Worm (Caenorhabditis elegans): Measurements from ENCODE around the gene hlh-3.

hlh-3 gene

ce11 chrII:9107095-9107769 lies 20.8 kb downstream of the hlh-3 start, which contains the start of gene dyrb-1:
Gene dyrb-1, minus strand, starts transcription at chrII:9107145.
- TF ChIP-seq B0336.3 (GFP tag; IDR thresholded peaks at IDR 0.05): no peak
- TF ChIP-seq C17E4.6 (GFP tag; IDR thresholded peaks at IDR 0.05): no peak
- no peak for TF ChIP-seq attf-5 (GFP tag; optimal IDR thresholded peaks at IDR 0.05)
- TF ChIP-seq F55B11.4 (tag; optimal IDR thresholded peaks at IDR 0.05; ENCODE audit: borderline replicate concordance, insufficient read depth): no peak
- no peak for TF ChIP-seq Y67H2A.10 (GFP tag; conservative IDR thresholded peaks at IDR 0.05)
- TF ChIP-seq B0035.1 (tag; optimal IDR thresholded peaks at IDR 0.05): no peak
- no peak for TF ChIP-seq B0261.1 (tag; optimal IDR thresholded peaks at IDR 0.05)
- no peak for TF ChIP-seq atf-7 (tag; optimal IDR thresholded peaks at IDR 0.05)
- no peak for TF ChIP-seq ztf-22 (GFP tag; optimal IDR thresholded peaks at IDR 0.05)
- TF ChIP-seq K12H6.12 (tag; optimal IDR thresholded peaks at IDR 0.05): no peak

DNA sequence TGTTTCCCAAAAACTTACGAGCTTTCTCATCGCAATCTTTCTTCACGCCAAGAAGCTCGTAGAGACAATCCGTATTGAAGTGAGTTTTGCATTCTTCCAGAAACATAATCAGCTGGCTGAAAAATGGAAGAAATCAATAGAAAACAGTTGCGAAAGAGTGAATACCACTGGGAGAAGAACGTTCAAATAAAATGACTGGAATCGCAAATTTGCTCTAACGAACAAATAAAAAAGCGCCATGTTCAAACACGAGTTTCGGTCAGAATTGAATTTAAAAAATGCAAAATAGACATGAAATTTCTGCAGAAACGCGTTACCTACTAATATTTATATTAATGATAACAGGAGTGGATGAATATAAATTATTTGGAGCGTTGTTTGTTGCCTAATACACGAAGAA lies 22.0 kb downstream of the hlh-3 start, which contains the start of gene dnj-23:
Gene dnj-23 (minus strand): TSS at position 158 of the 400 bp plus-strand sequence.
- TF ChIP-seq pha-4 (tag; optimal IDR thresholded peaks at IDR 0.05): peak; percentile 5
- peak; percentile 6 for TF ChIP-seq lin-54 (GFP tag; optimal IDR thresholded peaks at IDR 0.05)
- TF ChIP-seq efl-1 (GFP tag; optimal IDR thresholded peaks at IDR 0.05): peak; percentile 53
- no peak for TF ChIP-seq aptf-2 (GFP tag; conservative IDR thresholded peaks at IDR 0.05)
- peak in 1 of 3 experiments; percentile 38 for TF ChIP-seq lin-35 (GFP tag; optimal IDR thresholded peaks at IDR 0.05)
- no peak for TF ChIP-seq ceh-79 (tag; optimal IDR thresholded peaks at IDR 0.05)
- peak; percentile 51; the same call in 1 of the 2 replicates for TF ChIP-seq cebp-1 (GFP tag; IDR thresholded peaks at IDR 0.05)
- TF ChIP-seq cebp-1 (tag; optimal IDR thresholded peaks at IDR 0.05): peak; percentile 69

DNA sequence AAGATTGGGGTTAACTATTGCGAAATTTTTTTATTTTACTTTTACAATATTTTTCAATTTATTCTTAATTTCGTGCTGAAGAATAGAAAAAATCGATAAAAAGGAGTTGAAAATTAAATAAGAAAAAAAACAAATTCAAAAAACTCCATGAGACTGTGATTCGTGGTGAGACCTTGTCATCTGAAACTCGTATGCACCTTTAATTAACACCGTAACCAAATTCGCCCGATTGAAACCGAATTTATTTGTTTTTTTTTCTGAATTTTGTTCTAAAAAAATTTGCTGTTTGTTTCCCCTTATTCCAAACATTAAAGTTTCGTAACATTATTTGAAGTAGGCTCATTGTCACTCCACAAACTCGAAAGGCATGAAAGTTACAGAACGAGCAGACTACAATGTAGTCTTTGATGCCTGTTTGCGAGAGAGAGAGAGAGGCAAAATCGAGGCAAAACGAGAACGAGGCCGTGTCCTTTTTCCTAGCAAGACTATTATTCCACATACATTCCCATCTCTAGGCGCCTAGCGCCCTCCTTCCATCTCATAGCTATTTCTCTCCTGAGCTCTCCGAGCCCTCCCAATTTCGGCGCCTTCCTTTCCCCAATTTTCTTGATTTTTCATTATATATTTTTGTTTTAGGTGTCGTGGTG lies 22.6 kb downstream of the hlh-3 start, which contains the start of gene T24H10.4:
Gene T24H10.4 (plus strand): TSS at position 630 of the 647 bp plus-strand sequence.
- no peak for TF ChIP-seq cebp-1 (GFP tag; IDR thresholded peaks at IDR 0.05)
- peak; percentile 43 for TF ChIP-seq cebp-1 (tag; optimal IDR thresholded peaks at IDR 0.05)
- peak; percentile 83 for TF ChIP-seq F33H1.4 (GFP tag; IDR thresholded peaks at IDR 0.05)
- TF ChIP-seq nfya-1 (tag; optimal IDR thresholded peaks at IDR 0.05; ENCODE audit: borderline replicate concordance, insufficient read depth): no peak
- peak; percentile 65 for TF ChIP-seq madf-6 (GFP tag; IDR thresholded peaks at IDR 0.05)
- TF ChIP-seq F22D6.2 (tag; optimal IDR thresholded peaks at IDR 0.05): no peak
- no peak for TF ChIP-seq F57A8.1 (GFP tag; optimal IDR thresholded peaks at IDR 0.05)
- TF ChIP-seq ztf-25 (GFP tag; IDR thresholded peaks at IDR 0.05): no peak
- TF ChIP-seq xnd-1 (tag; optimal IDR thresholded peaks at IDR 0.05): peak; percentile 63
- TF ChIP-seq zfh-2 (GFP tag; conservative IDR thresholded peaks at IDR 0.05): 0 out of 2 replicates have a peak, but pooled peaks have one; percentile 45
- 0 out of 2 replicates have a peak, but pooled peaks have one; percentile 8 for TF ChIP-seq D2030.7 (GFP tag; IDR thresholded peaks at IDR 0.05)
- peak; percentile 15 for TF ChIP-seq snpc-1.3 (tag; optimal IDR thresholded peaks at IDR 0.05; ENCODE audit: insufficient read depth)
- TF ChIP-seq lsl-1 (GFP tag; optimal IDR thresholded peaks at IDR 0.05): peak; percentile 77
- no peak for TF ChIP-seq pha-4 (tag; optimal IDR thresholded peaks at IDR 0.05)
- no peak for TF ChIP-seq repo-1 (tag; optimal IDR thresholded peaks at IDR 0.05)
- TF ChIP-seq madf-8 (GFP tag; conservative IDR thresholded peaks at IDR 0.05): peak; percentile 64
- no peak for TF ChIP-seq F39B2.1 (GFP tag; IDR thresholded peaks at IDR 0.05)
